Worm (Caenorhabditis elegans) whole organism, late embryonic: Measurements from ENCODE around the gene fard-1.

Experiments used
- C08G9.2 ChIP-seq: sonication (generic microtip); optimal IDR thresholded peaks from 2 replicates; lab custom pipeline; 2016; ENCODE audit warnings: mild to moderate bottlenecking, missing genetic modification characterization, moderate library complexity, missing compliant biosample characterization
- C38D4.7 ChIP-seq: fragments of 200-800 bp; sonication (Bioruptor generic); optimal IDR thresholded peaks from 2 replicates; lab custom pipeline; 2018; ENCODE audit warnings: mild to moderate bottlenecking, missing genetic modification characterization, moderate library complexity, missing compliant biosample characterization
- K09A11.1 ChIP-seq: sonication (generic microtip); optimal IDR thresholded peaks from 2 replicates; lab custom pipeline; 2017; ENCODE audit warnings: antibody characterized with exemption, mild to moderate bottlenecking, missing genetic modification characterization, missing compliant biosample characterization; ENCODE audit not compliant: insufficient read depth
- Y22D7AL.16 ChIP-seq: sonication (generic microtip); optimal IDR thresholded peaks from 2 replicates; lab custom pipeline; 2016; ENCODE audit warnings: missing genetic modification characterization, missing compliant biosample characterization
- ahr-1 ChIP-seq: sonication (generic microtip); optimal IDR thresholded peaks from 2 replicates; lab custom pipeline; 2016; ENCODE audit warnings: missing genetic modification characterization, missing compliant biosample characterization
- ceh-18 ChIP-seq: sonication (generic microtip); optimal IDR thresholded peaks from 2 replicates; lab custom pipeline; 2016; ENCODE audit warnings: missing genetic modification characterization, missing compliant biosample characterization
- ceh-19 ChIP-seq: fragments of 200-800 bp; sonication (Bioruptor generic); optimal IDR thresholded peaks from 2 replicates; lab custom pipeline; 2018; ENCODE audit warnings: mild to moderate bottlenecking, missing genetic modification characterization, missing compliant biosample characterization
- ceh-22 ChIP-seq: sonication (generic microtip); optimal IDR thresholded peaks from 2 replicates; lab custom pipeline; 2017; ENCODE audit warnings: missing biosample characterization, missing genetic modification characterization
- ceh-30 ChIP-seq: fragments of 150-350 bp; optimal IDR thresholded peaks from 2 replicates; lab custom pipeline; 2014; ENCODE audit warnings: missing biosample characterization, missing genetic modification characterization
- ceh-31 ChIP-seq: sonication (generic microtip); optimal IDR thresholded peaks from 2 replicates; lab custom pipeline; 2016; ENCODE audit warnings: missing genetic modification characterization, missing compliant biosample characterization
- ceh-34 ChIP-seq: sonication (generic microtip); optimal IDR thresholded peaks from 2 replicates; lab custom pipeline; 2016; ENCODE audit warnings: mild to moderate bottlenecking, missing genetic modification characterization, missing compliant biosample characterization
- ceh-48 ChIP-seq: sonication (generic microtip); optimal IDR thresholded peaks from 2 replicates; lab custom pipeline; 2016; ENCODE audit warnings: missing genetic modification characterization, inconsistent platforms, missing compliant biosample characterization
- ceh-9 ChIP-seq: sonication (generic microtip); optimal IDR thresholded peaks from 2 replicates; lab custom pipeline; 2016; ENCODE audit warnings: mild to moderate bottlenecking, missing genetic modification characterization, inconsistent platforms, missing compliant biosample characterization
- dve-1 ChIP-seq: sonication (generic microtip); optimal IDR thresholded peaks from 2 replicates; lab custom pipeline; 2017; ENCODE audit warnings: antibody characterized with exemption, mild to moderate bottlenecking, missing genetic modification characterization, missing compliant biosample characterization
- elt-2 ChIP-seq: sonication (generic microtip); optimal IDR thresholded peaks from 2 replicates; lab custom pipeline; 2016; ENCODE audit warnings: missing genetic modification reagents, missing genetic modification characterization, missing compliant biosample characterization
- fkh-6 ChIP-seq: sonication (generic microtip); optimal IDR thresholded peaks from 2 replicates; lab custom pipeline; 2016; ENCODE audit warnings: missing genetic modification characterization, missing compliant biosample characterization
- gmeb-2 ChIP-seq: sonication (generic microtip); optimal IDR thresholded peaks from 2 replicates; lab custom pipeline; 2016; ENCODE audit warnings: missing genetic modification characterization, inconsistent platforms, missing compliant biosample characterization
- hlh-15 ChIP-seq: sonication (generic microtip); optimal IDR thresholded peaks from 2 replicates; lab custom pipeline; 2016; ENCODE audit warnings: missing genetic modification characterization, missing compliant biosample characterization
- lim-6 ChIP-seq: sonication (generic microtip); optimal IDR thresholded peaks from 2 replicates; lab custom pipeline; 2016; ENCODE audit warnings: missing genetic modification characterization, missing compliant biosample characterization
- madf-2 ChIP-seq: sonication (generic microtip); optimal IDR thresholded peaks from 2 replicates; lab custom pipeline; 2017; ENCODE audit warnings: missing genetic modification characterization, missing compliant biosample characterization
- mec-3 ChIP-seq: sonication (generic microtip); optimal IDR thresholded peaks from 2 replicates; lab custom pipeline; 2016; ENCODE audit warnings: borderline replicate concordance, missing genetic modification characterization, missing compliant biosample characterization
- nfya-1 ChIP-seq: sonication (generic microtip); optimal IDR thresholded peaks from 2 replicates; lab custom pipeline; 2017; ENCODE audit warnings: missing genetic modification characterization, mild to moderate bottlenecking, missing compliant biosample characterization, antibody characterized with exemption, moderate library complexity
- nhr-232 ChIP-seq: sonication (generic microtip); optimal IDR thresholded peaks from 2 replicates; lab custom pipeline; 2016; ENCODE audit warnings: missing genetic modification characterization, missing compliant biosample characterization
- pha-2 ChIP-seq: sonication (generic microtip); optimal IDR thresholded peaks from 2 replicates; lab custom pipeline; 2017; ENCODE audit warnings: mild to moderate bottlenecking, missing genetic modification characterization, missing compliant biosample characterization
- pha-4 ChIP-seq: fragments of 150-350 bp; optimal IDR thresholded peaks from 2 replicates; lab custom pipeline; 2018; ENCODE audit warnings: missing biosample characterization, missing genetic modification reagents, missing genetic modification characterization
- pros-1 ChIP-seq: fragments of 150-350 bp; optimal IDR thresholded peaks from 2 replicates; lab custom pipeline; 2014; ENCODE audit warnings: missing biosample characterization, missing genetic modification reagents, missing genetic modification characterization
- ref-2 ChIP-seq: sonication (generic microtip); optimal IDR thresholded peaks from 2 replicates; lab custom pipeline; 2016; ENCODE audit warnings: missing genetic modification characterization, missing compliant biosample characterization
- sdc-2 ChIP-seq: sonication (generic microtip); optimal IDR thresholded peaks from 2 replicates; lab custom pipeline; 2016; ENCODE audit warnings: missing genotype, missing genetic modification characterization, missing compliant biosample characterization
- syd-9 ChIP-seq: sonication (generic microtip); optimal IDR thresholded peaks from 2 replicates; lab custom pipeline; 2016; ENCODE audit warnings: mild to moderate bottlenecking, missing genetic modification characterization, moderate library complexity, missing compliant biosample characterization
- tbx-7 ChIP-seq: sonication (generic microtip); optimal IDR thresholded peaks from 2 replicates; lab custom pipeline; 2016; ENCODE audit warnings: missing genotype, missing genetic modification characterization, missing compliant biosample characterization
- ttx-3 ChIP-seq: sonication (generic microtip); optimal IDR thresholded peaks from 2 replicates; lab custom pipeline; 2016; ENCODE audit warnings: missing genetic modification reagents, missing genetic modification characterization, missing compliant biosample characterization
- unc-3 ChIP-seq, 2 experiments: fragments of 200-800 bp in 1 of 2; sonication (Bioruptor generic) in 1 of 2; sonication (generic microtip) in 1 of 2; conservative IDR thresholded peaks in 1 of 2; optimal IDR thresholded peaks in 1 of 2; 2 replicates each; pipeline versions ENCODE4 v1.3.6 to Lab custom; 2016 to 2022; ENCODE audit warnings: missing compliant biosample characterization in 2 of 2, missing genetic modification characterization in 2 of 2, missing genetic modification reagents in 1 of 2
- unc-42 ChIP-seq: sonication (generic microtip); optimal IDR thresholded peaks from 2 replicates; lab custom pipeline; 2016; ENCODE audit warnings: missing genotype, missing genetic modification characterization, missing compliant biosample characterization
- unc-86 ChIP-seq: sonication (generic microtip); optimal IDR thresholded peaks from 2 replicates; lab custom pipeline; 2016; ENCODE audit warnings: missing genetic modification characterization, missing compliant biosample characterization

fard-1 gene

DNA sequence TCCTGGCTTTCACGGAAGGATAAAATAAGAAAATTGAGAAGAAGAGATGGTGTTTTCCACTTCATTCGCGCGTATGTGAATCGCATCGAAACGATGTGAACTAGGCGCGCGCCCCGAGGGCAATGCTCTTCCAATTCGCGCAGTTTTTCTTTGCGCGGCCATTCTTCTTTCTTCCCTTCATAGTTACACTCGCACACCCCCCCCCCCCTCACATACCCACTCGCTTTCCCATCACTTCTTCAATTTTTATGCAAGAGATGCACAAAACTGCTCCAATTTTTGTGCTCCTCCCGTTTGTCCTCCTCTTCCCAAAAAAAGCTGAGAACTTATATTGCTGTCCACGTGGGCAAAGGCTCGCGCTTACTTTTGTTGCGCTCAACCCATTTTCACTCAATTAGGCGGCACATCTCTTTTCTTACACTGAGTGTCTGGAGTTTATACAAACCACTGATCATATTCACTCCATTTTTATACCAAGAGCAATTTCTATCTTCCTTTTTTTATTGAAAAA is 20.4 kb downstream of the fard-1 start:
- TF ChIP-seq pha-2 (tag; lab: Kevin White, UChicago) = no peak
- TF ChIP-seq tbx-7 (tag; lab: Kevin White, UChicago) = no peak
- TF ChIP-seq unc-42 (tag; lab: Kevin White, UChicago) = peak; percentile 64
- TF ChIP-seq unc-86 (tag; lab: Kevin White, UChicago) = no peak

ce11 chrX:2955628-2956027 is 22.5 kb downstream of the fard-1 start:
- no peak for TF ChIP-seq pha-4 (tag; lab: Kevin White, UChicago)
- no peak for TF ChIP-seq fkh-6 (tag; lab: Kevin White, UChicago)
- no peak for TF ChIP-seq elt-2 (tag; lab: Kevin White, UChicago)
- TF ChIP-seq ahr-1 (tag; lab: Kevin White, UChicago) = no peak
- no peak for TF ChIP-seq C38D4.7 (GFP tag; lab: Kevin White, UChicago)
- TF ChIP-seq ceh-19 = no peak
- TF ChIP-seq K09A11.1 (tag; lab: Kevin White, UChicago) = no peak
- TF ChIP-seq mec-3 (tag; lab: Kevin White, UChicago) = no peak
- TF ChIP-seq ceh-48 (tag; lab: Kevin White, UChicago) = no peak
- TF ChIP-seq lim-6 (tag; lab: Kevin White, UChicago) = no peak
- no peak for TF ChIP-seq pros-1 (tag; lab: Kevin White, UChicago)
- no peak for TF ChIP-seq nhr-232 (tag; lab: Kevin White, UChicago)
- TF ChIP-seq sdc-2 (tag; lab: Kevin White, UChicago) = no peak
- no peak for TF ChIP-seq hlh-15
- TF ChIP-seq madf-2 (tag; lab: Kevin White, UChicago) = no peak
- TF ChIP-seq nfya-1 (tag; lab: Kevin White, UChicago) = no peak
- no peak for TF ChIP-seq ceh-30

DNA sequence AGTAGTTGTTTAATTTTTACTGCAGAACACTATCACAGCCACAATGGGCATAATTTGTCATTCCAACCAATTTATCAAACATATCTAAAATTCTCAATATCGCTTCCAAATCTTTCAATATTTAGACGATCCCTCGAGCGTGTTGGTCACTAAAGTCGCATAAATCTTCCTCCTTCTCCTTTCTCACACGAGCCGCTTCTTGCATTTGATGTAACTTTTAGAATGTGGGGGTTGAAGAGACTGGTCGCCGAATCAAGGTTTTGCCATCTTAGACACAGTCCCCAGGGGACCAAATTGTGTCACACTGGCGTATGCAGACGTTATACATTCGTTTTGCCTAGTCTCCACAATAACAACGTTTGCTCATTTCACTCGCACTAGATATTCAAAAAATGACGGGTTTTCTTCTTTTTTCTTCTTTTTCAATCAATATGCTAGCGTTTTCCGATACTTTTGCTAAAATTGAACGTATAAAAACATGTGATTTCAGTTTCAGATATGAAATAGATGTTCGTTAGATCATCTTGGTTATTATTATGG is 24.4 kb downstream of the fard-1 start, which contains the start of gene gbb-1:
gbb-1 (plus strand) TSS at position 490 of the 540 bp plus-strand sequence.
- TF ChIP-seq ceh-31 (tag; lab: Kevin White, UChicago) (no peak), unc-3 (GFP tag; conservative IDR thresholded peaks at IDR 0.05; lab: Robert Waterston, UW) (no peak), unc-3 (tag; optimal IDR thresholded peaks at IDR 0.05; lab: Kevin White, UChicago) (peak; percentile 18)

ce11 chrX:2960703-2961102 is 27.5 kb downstream of the fard-1 start:
- TF ChIP-seq dve-1 (tag; lab: Kevin White, UChicago) (no peak), gmeb-2 (tag; lab: Kevin White, UChicago) (no peak), ref-2 (tag; lab: Kevin White, UChicago) (no peak)

DNA sequence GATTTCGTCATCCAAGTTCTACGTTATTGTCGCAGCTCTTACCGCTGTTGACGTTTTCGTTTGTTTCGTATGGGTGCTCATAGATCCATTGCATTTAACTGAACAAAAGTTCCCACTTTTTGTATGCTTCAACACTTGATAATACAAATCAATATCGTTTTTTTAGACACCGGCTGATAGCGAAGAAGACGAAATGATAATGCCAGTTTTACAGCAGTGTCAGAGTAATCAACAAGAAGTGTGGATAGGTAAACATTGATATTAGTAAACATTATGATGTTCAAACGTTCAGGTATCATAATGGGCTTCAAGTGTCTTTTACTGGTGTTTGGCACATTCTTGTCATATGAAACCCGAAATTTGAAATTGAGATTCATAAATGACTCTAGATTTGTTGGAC is 33.1 kb downstream of the fard-1 start:
- TF ChIP-seq Y22D7AL.16 (tag; lab: Kevin White, UChicago) = no peak
- peak; percentile 11 for TF ChIP-seq elt-2 (tag; lab: Kevin White, UChicago)
- no peak for TF ChIP-seq ahr-1 (tag; lab: Kevin White, UChicago)

- TF ChIP-seq ceh-30 (no peak), ceh-9 (no peak), ceh-18 (no peak), lim-6 (tag; lab: Kevin White, UChicago) (no peak), ttx-3 (tag; lab: Kevin White, UChicago) (no peak), syd-9 (tag; lab: Kevin White, UChicago) (no peak), ceh-34 (no peak), unc-86 (tag; lab: Kevin White, UChicago) (no peak), C08G9.2 (tag; lab: Kevin White, UChicago) (no peak), ceh-48 (tag; lab: Kevin White, UChicago) (no peak), ceh-19 (no peak), ceh-22 (tag; lab: Kevin White, UChicago) (no peak)
- TF ChIP-seq, all 69 proteins: peak for 0
Observed at ce11 chrX:2969447-2969989, 36.4 kb downstream of the fard-1 start.
